Worm (Caenorhabditis elegans): ENCODE results near the gene cest-34.

DNA sequence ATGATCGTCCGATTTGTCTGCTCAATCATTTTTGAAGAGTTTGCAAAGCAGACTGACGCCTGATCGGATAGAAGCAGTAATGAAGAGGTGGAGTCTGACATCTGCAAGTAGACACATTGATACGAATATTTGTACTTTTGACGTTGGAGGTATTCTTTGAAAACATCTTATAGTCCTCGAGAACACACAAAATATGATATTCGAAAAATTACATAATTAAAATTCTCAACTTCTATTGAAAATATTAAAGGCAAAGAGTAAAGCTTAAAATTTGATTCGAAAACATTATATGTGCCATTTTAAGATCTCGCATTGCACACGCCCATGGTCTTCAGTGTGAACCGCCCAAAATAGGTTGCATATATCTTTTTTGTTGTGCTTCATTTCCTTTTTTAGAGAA, 45.8 kb downstream of the cest-34 start, which contains the start of gene ZC487.2:
- no peak for TF ChIP-seq mdl-1 (tag; optimal IDR thresholded peaks at IDR 0.05)
- TF ChIP-seq zag-1 (tag; optimal IDR thresholded peaks at IDR 0.05) = no peak
- no peak for TF ChIP-seq ama-1 (optimal IDR thresholded peaks at IDR 0.05)
